Fruit fly (Drosophila melanogaster): ENCODE data around the gene CG33098.

DNA sequence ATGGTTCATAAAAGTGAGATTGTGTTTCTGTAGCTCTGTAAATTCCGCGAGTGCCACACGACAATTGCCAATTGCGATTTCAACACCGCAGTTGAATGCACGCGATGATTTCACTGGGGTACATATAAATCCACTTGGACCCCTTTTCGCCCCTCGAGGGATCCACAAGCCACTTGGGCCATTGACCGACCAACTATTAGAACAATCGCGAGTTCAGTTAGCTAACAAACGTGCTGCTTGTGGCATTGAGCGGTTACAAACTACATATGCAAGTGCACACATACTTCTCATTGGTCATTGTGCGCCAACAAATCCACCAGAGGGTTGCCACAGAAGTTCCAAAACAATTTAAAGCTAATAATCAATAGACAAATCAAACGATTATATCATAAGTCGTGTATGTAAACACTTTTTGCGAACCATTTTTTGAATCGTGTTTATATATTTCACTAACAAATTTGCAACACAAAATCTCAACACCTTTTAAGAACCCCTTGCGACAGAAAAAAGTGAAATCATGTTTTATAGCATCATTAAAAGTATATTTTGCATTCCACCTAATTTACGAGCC is 5.8 kb upstream of the CG33098 start:
- no peak for TF ChIP-seq CG14711 (tag; optimal IDR thresholded peaks at IDR 0.05)
- TF ChIP-seq tj (GFP tag; optimal IDR thresholded peaks at IDR 0.05): no peak
- no peak for TF ChIP-seq ovo (GFP tag; optimal IDR thresholded peaks at IDR 0.05)

Measured in whole organism, adult.